Worm (Caenorhabditis elegans) whole organism, mixed stage, embryonic: Measurements from ENCODE around the gene mcm-5.

ENCODE experiments used
- ces-1 ChIP-seq: fragments of 150-350 bp; optimal IDR thresholded peaks from 2 replicates; lab custom pipeline; 2014; ENCODE audit warnings: missing biosample characterization, missing genetic modification reagents, missing genetic modification characterization
- lin-13 ChIP-seq: fragments of 150-350 bp; optimal IDR thresholded peaks from 2 replicates; lab custom pipeline; 2014; ENCODE audit warnings: missing biosample characterization, missing genetic modification characterization
- unc-62 ChIP-seq: fragments of 150-350 bp; optimal IDR thresholded peaks from 2 replicates; lab custom pipeline; 2014; ENCODE audit warnings: missing biosample characterization, missing genetic modification reagents, missing genetic modification characterization

ce11 chrIII:4330984-4331383, 39.9 kb upstream of the mcm-5 start, which contains the start of gene gly-6:
- TF ChIP-seq lin-13 (tag; lab: Kevin White, UChicago) (no peak), ces-1 (GFP tag; lab: Kevin White, UChicago) (no peak), unc-62 (GFP tag; lab: Kevin White, UChicago) (no peak)
